Worm (Caenorhabditis elegans) whole organism, L4 larva: Measurements from ENCODE around the gene K03A11.4.

Source experiments
- F49E8.2 ChIP-seq: sonication (generic microtip); optimal IDR thresholded peaks from 2 replicates; lab custom pipeline; 2016; ENCODE audit warnings: missing compliant biosample characterization, mild to moderate bottlenecking, missing genetic modification characterization, borderline replicate concordance
- Y105C5A.15 ChIP-seq: fragments of 200-800 bp; sonication (Bioruptor generic); IDR thresholded peaks from 2 replicates; pipeline ENCODE4 v1.3.6; 2022; ENCODE audit warnings: missing genetic modification characterization, missing compliant biosample characterization
- Y5F2A.4 ChIP-seq: fragments of 200-800 bp; sonication (Bioruptor generic); optimal IDR thresholded peaks from 2 replicates; lab custom pipeline; 2018; ENCODE audit warnings: mild to moderate bottlenecking, missing genetic modification characterization, missing compliant biosample characterization
- aha-1 ChIP-seq: fragments of 150-350 bp; peaks from one replicate; lab custom pipeline; 2014; ENCODE audit warnings: missing biosample characterization, missing genetic modification characterization
- aly-2 ChIP-seq: sonication (generic microtip); optimal IDR thresholded peaks from 2 replicates; lab custom pipeline; 2018; ENCODE audit warnings: missing biosample characterization, missing genetic modification characterization
- ama-1 ChIP-seq: fragments of 150-350 bp; optimal IDR thresholded peaks from 2 replicates; lab custom pipeline; 2014; ENCODE audit warnings: inconsistent platforms, mixed read lengths
- arid-1 ChIP-seq: fragments of 200-800 bp; sonication (Bioruptor generic); conservative IDR thresholded peaks from 2 replicates; pipeline ENCODE4 v1.3.6; 2022; ENCODE audit warnings: missing genetic modification reagents, missing genetic modification characterization, missing compliant biosample characterization
- ceh-20 ChIP-seq: fragments of 200-800 bp; sonication (Bioruptor generic); IDR thresholded peaks from 2 replicates; pipeline ENCODE4 v1.3.6; 2022; ENCODE audit warnings: missing genetic modification reagents, missing genetic modification characterization, missing compliant biosample characterization
- ceh-44 ChIP-seq: fragments of 200-800 bp; sonication (Bioruptor generic); IDR thresholded peaks from 2 replicates; pipeline ENCODE4 v1.3.6; 2022; ENCODE audit warnings: missing genetic modification reagents, missing genetic modification characterization, missing compliant biosample characterization
- ceh-82 ChIP-seq: sonication (generic microtip); optimal IDR thresholded peaks from 2 replicates; lab custom pipeline; 2017; ENCODE audit warnings: missing biosample characterization, missing genetic modification characterization
- daf-12 ChIP-seq: fragments of 150-350 bp; optimal IDR thresholded peaks from 2 replicates; lab custom pipeline; 2014; ENCODE audit warnings: missing biosample characterization, missing genetic modification reagents, missing genetic modification characterization
- daf-16 ChIP-seq, 3 experiments: sonication (generic microtip); optimal IDR thresholded peaks; 2 replicates each; lab custom pipeline; 2016 to 2017; ENCODE audit warnings: missing genetic modification characterization in 3 of 3, missing genetic modification reagents in 3 of 3, mild to moderate bottlenecking in 2 of 3, missing compliant biosample characterization in 2 of 3, missing biosample characterization in 1 of 3, moderate library complexity in 1 of 3
- daf-19 ChIP-seq: fragments of 200-800 bp; sonication (Bioruptor generic); conservative IDR thresholded peaks from 2 replicates; pipeline ENCODE4 v1.3.6; 2022; ENCODE audit warnings: missing genetic modification characterization, missing compliant biosample characterization
- daf-8 ChIP-seq: fragments of 200-800 bp; sonication (Bioruptor generic); IDR thresholded peaks from 2 replicates; pipeline ENCODE4 v1.3.6; 2022; ENCODE audit warnings: missing genetic modification characterization, missing compliant biosample characterization
- dmd-6 ChIP-seq: fragments of 200-800 bp; sonication (Bioruptor generic); IDR thresholded peaks from 2 replicates; pipeline ENCODE4 v1.3.6; 2022; ENCODE audit warnings: missing genetic modification reagents, missing genetic modification characterization, missing compliant biosample characterization
- dmd-9 ChIP-seq: fragments of 200-800 bp; sonication (Bioruptor generic); IDR thresholded peaks from 2 replicates; pipeline ENCODE4 v1.3.6; 2022; ENCODE audit warnings: missing genetic modification reagents, missing genetic modification characterization, missing compliant biosample characterization
- dve-1 ChIP-seq: sonication (generic microtip); optimal IDR thresholded peaks from 2 replicates; lab custom pipeline; 2017; ENCODE audit warnings: antibody characterized with exemption, mild to moderate bottlenecking, missing genetic modification characterization, missing compliant biosample characterization; ENCODE audit not compliant: insufficient read depth
- egl-27 ChIP-seq: sonication (generic microtip); optimal IDR thresholded peaks from 3 replicates; lab custom pipeline; 2017; ENCODE audit warnings: missing biosample characterization, missing genetic modification reagents, missing genetic modification characterization
- gei-8 ChIP-seq: fragments of 200-800 bp; sonication (Bioruptor generic); optimal IDR thresholded peaks from 2 replicates; lab custom pipeline; 2018; ENCODE audit warnings: mild to moderate bottlenecking, missing genetic modification characterization, missing compliant biosample characterization
- hlh-11 ChIP-seq: fragments of 200-800 bp; sonication (Bioruptor generic); optimal IDR thresholded peaks from 2 replicates; lab custom pipeline; 2018; ENCODE audit warnings: mild to moderate bottlenecking, missing genetic modification characterization, missing compliant biosample characterization
- lsy-2 ChIP-seq, 2 experiments: fragments of 150-350 bp in 1 of 2; sonication (generic microtip) in 1 of 2; optimal IDR thresholded peaks; 2 replicates each; lab custom pipeline; 2014 to 2017; ENCODE audit warnings: missing biosample characterization in 2 of 2, missing genetic modification characterization in 2 of 2
- madf-9 ChIP-seq: fragments of 200-800 bp; sonication (Bioruptor generic); conservative IDR thresholded peaks from 2 replicates; pipeline ENCODE4 v1.3.6; 2022; ENCODE audit warnings: missing genetic modification reagents, missing genetic modification characterization, missing compliant biosample characterization
- mdt-29 ChIP-seq: fragments of 200-800 bp; sonication (Bioruptor generic); IDR thresholded peaks from 2 replicates; pipeline ENCODE4 v1.3.6; 2022; ENCODE audit warnings: missing genetic modification reagents, missing genetic modification characterization, missing compliant biosample characterization
- mes-2 ChIP-seq: sonication (generic microtip); optimal IDR thresholded peaks from 2 replicates; lab custom pipeline; 2016; ENCODE audit warnings: missing genotype, mild to moderate bottlenecking, missing genetic modification characterization, missing compliant biosample characterization; ENCODE audit not compliant: poor library complexity, severe bottlenecking
- mxl-2 ChIP-seq: fragments of 200-800 bp; sonication (Bioruptor generic); conservative IDR thresholded peaks from 2 replicates; pipeline ENCODE4 v1.3.6; 2022; ENCODE audit warnings: missing genetic modification reagents, missing genetic modification characterization, missing compliant biosample characterization
- mxl-3 ChIP-seq: fragments of 200-800 bp; sonication (Bioruptor generic); optimal IDR thresholded peaks from 2 replicates; lab custom pipeline; 2018; ENCODE audit warnings: mild to moderate bottlenecking, missing genetic modification characterization, missing compliant biosample characterization
- nhr-10 ChIP-seq: fragments of 150-350 bp; optimal IDR thresholded peaks from 2 replicates; lab custom pipeline; 2014; ENCODE audit warnings: missing biosample characterization, missing genetic modification characterization
- nhr-102 ChIP-seq: sonication (generic microtip); optimal IDR thresholded peaks from 2 replicates; lab custom pipeline; 2016; ENCODE audit warnings: mild to moderate bottlenecking, missing genetic modification characterization, moderate library complexity, missing compliant biosample characterization
- nhr-11 ChIP-seq: fragments of 150-350 bp; optimal IDR thresholded peaks from 2 replicates; lab custom pipeline; 2014; ENCODE audit warnings: missing biosample characterization, missing genetic modification characterization
- nhr-25 ChIP-seq: sonication (generic microtip); optimal IDR thresholded peaks from 2 replicates; lab custom pipeline; 2017; ENCODE audit warnings: missing genetic modification characterization, mild to moderate bottlenecking, missing compliant biosample characterization, antibody characterized with exemption, moderate library complexity, borderline replicate concordance; ENCODE audit not compliant: insufficient read depth
- nhr-28 ChIP-seq: fragments of 150-350 bp; optimal IDR thresholded peaks from 2 replicates; lab custom pipeline; 2014; ENCODE audit warnings: missing biosample characterization, missing genetic modification characterization
- nhr-42 ChIP-seq: fragments of 200-800 bp; sonication (Bioruptor generic); IDR thresholded peaks from 2 replicates; pipeline ENCODE4 v1.3.6; 2022; ENCODE audit warnings: missing genetic modification characterization, missing compliant biosample characterization
- nhr-48 ChIP-seq: sonication (generic microtip); optimal IDR thresholded peaks from 2 replicates; lab custom pipeline; 2016; ENCODE audit warnings: mild to moderate bottlenecking, missing genetic modification characterization, missing compliant biosample characterization
- nhr-76 ChIP-seq: fragments of 150-350 bp; optimal IDR thresholded peaks from 2 replicates; lab custom pipeline; 2014; ENCODE audit warnings: missing biosample characterization, missing genetic modification characterization
- nhr-77 ChIP-seq: fragments of 150-350 bp; optimal IDR thresholded peaks from 2 replicates; lab custom pipeline; 2014; ENCODE audit warnings: missing biosample characterization, missing genetic modification characterization
- php-3 ChIP-seq: fragments of 200-800 bp; sonication (Bioruptor generic); IDR thresholded peaks from 2 replicates; pipeline ENCODE4 v1.3.6; 2022; ENCODE audit warnings: missing genetic modification reagents, missing genetic modification characterization, missing compliant biosample characterization
- pqm-1 ChIP-seq: sonication (generic microtip); optimal IDR thresholded peaks from 2 replicates; lab custom pipeline; 2017; ENCODE audit warnings: missing biosample characterization, missing genetic modification characterization
- rbr-2 ChIP-seq: sonication (generic microtip); optimal IDR thresholded peaks from 2 replicates; lab custom pipeline; 2016; ENCODE audit warnings: missing genotype, missing genetic modification characterization, missing compliant biosample characterization
- saeg-2 ChIP-seq: fragments of 200-800 bp; sonication (Bioruptor generic); IDR thresholded peaks from 2 replicates; pipeline ENCODE4 v1.3.6; 2022; ENCODE audit warnings: missing genetic modification reagents, missing genetic modification characterization, missing compliant biosample characterization
- snpc-1.2 ChIP-seq: fragments of 200-800 bp; sonication (Bioruptor generic); IDR thresholded peaks from 2 replicates; pipeline ENCODE4 v1.3.6; 2022; ENCODE audit warnings: missing genetic modification reagents, missing genetic modification characterization, missing compliant biosample characterization
- snpc-4 ChIP-seq: fragments of 150-350 bp; optimal IDR thresholded peaks from 2 replicates; lab custom pipeline; 2014; ENCODE audit warnings: missing biosample characterization, missing genetic modification characterization
- spr-3 ChIP-seq: fragments of 200-800 bp; sonication (Bioruptor generic); optimal IDR thresholded peaks from 2 replicates; lab custom pipeline; 2018; ENCODE audit warnings: mild to moderate bottlenecking, missing genetic modification characterization, missing compliant biosample characterization
- tag-97 ChIP-seq: fragments of 200-800 bp; sonication (Bioruptor generic); IDR thresholded peaks from 2 replicates; pipeline ENCODE4 v1.3.6; 2022; ENCODE audit warnings: missing genetic modification characterization, missing compliant biosample characterization
- tra-1 ChIP-seq: fragments of 200-800 bp; sonication (Bioruptor generic); IDR thresholded peaks from 2 replicates; pipeline ENCODE4 v1.3.6; 2022; ENCODE audit warnings: missing genetic modification reagents, missing genetic modification characterization, missing compliant biosample characterization
- unc-39 ChIP-seq: sonication (generic microtip); optimal IDR thresholded peaks from 2 replicates; lab custom pipeline; 2017; ENCODE audit warnings: missing biosample characterization, missing genetic modification characterization
- unc-62 ChIP-seq, 3 experiments: fragments of 150-350 bp in 1 of 3; sonication (generic microtip); optimal IDR thresholded peaks in 2 of 3; peaks in 1 of 3; 1 replicate in 1 of 3; 2 replicates in 2 of 3; lab custom pipeline; 2014 to 2017; ENCODE audit warnings: missing biosample characterization in 3 of 3, missing genetic modification characterization in 3 of 3, missing genetic modification reagents in 3 of 3, missing genotype in 1 of 3
- zip-11 ChIP-seq: fragments of 200-800 bp; sonication (Bioruptor generic); IDR thresholded peaks from 2 replicates; pipeline ENCODE4 v1.3.6; 2022; ENCODE audit warnings: missing genetic modification characterization, missing compliant biosample characterization

Gene K03A11.4

ce11 chrX:13104966-13105365 lies 27.0 kb downstream of the K03A11.4 start, which contains the start of gene F17H10.1 (continued):
- 0 out of 2 replicates have a peak, but pooled peaks have one; percentile 52 for TF ChIP-seq Y105C5A.15
- peak; percentile 84 for TF ChIP-seq nhr-11
- peak; percentile 98 for TF ChIP-seq aha-1 (tag; lab: Kevin White, UChicago)
- TF ChIP-seq snpc-4 (tag; lab: Kevin White, UChicago) = no peak
- TF ChIP-seq madf-9 (GFP tag; lab: Robert Waterston, UW) = peak; percentile 65; the same call in 1 of the 2 replicates
- peak; percentile 85 for TF ChIP-seq dmd-9
- peak; percentile 97 for TF ChIP-seq nhr-28
- peak; percentile 92 for TF ChIP-seq nhr-48
- TF ChIP-seq nhr-77 = peak; percentile 84
- TF ChIP-seq nhr-25 (tag; lab: Kevin White, UChicago) = peak; percentile 52
- TF ChIP-seq snpc-1.2 = no peak
- TF ChIP-seq php-3 (GFP tag; lab: Robert Waterston, UW) = peak; percentile 82
- TF ChIP-seq rbr-2 = peak; percentile 52
- TF ChIP-seq hlh-11 (tag; lab: Kevin White, UChicago) = peak; percentile 97
- peak; percentile 93 for TF ChIP-seq tra-1 (GFP tag; lab: Robert Waterston, UW)

- TF ChIP-seq ceh-82 (tag; lab: Kevin White, UChicago) = no peak
- peak; percentile 43 for TF ChIP-seq nhr-10 (tag; lab: Kevin White, UChicago)
- TF ChIP-seq tag-97 (GFP tag; lab: Robert Waterston, UW) = no peak
- no peak for TF ChIP-seq Y5F2A.4 (GFP tag; lab: Kevin White, UChicago)
- TF ChIP-seq unc-62 (GFP tag; optimal IDR thresholded peaks at IDR 0.05 in 1 of 2; lab: Kevin White, UChicago) = peak in 1 of 2 experiments; percentile 57
- no peak for TF ChIP-seq unc-62 (tag; optimal IDR thresholded peaks at IDR 0.05; lab: Kevin White, UChicago)
- TF ChIP-seq mes-2 (tag; lab: Kevin White, UChicago) = peak; percentile 1
- peak in 1 of 2 experiments; percentile 23 for TF ChIP-seq lsy-2 (tag; optimal IDR thresholded peaks at IDR 0.05; lab: Kevin White, UChicago)
- peak; percentile 34 for TF ChIP-seq dmd-6 (GFP tag; lab: Robert Waterston, UW)
- peak; percentile 68 for TF ChIP-seq pqm-1 (tag; lab: Kevin White, UChicago)
- no peak for TF ChIP-seq egl-27
- no peak for TF ChIP-seq F49E8.2 (tag; lab: Kevin White, UChicago)
- TF ChIP-seq unc-39 (tag; lab: Kevin White, UChicago) = no peak
- TF ChIP-seq gei-8 (GFP tag; lab: Kevin White, UChicago) = no peak
- TF ChIP-seq nhr-11 = peak; percentile 49
- no peak for TF ChIP-seq ceh-44 (GFP tag; lab: Robert Waterston, UW)
- no peak for TF ChIP-seq saeg-2
- no peak for TF ChIP-seq spr-3 (GFP tag; lab: Kevin White, UChicago)
- TF ChIP-seq rbr-2 = no peak
- no peak for TF ChIP-seq zip-11 (GFP tag; lab: Robert Waterston, UW)
- TF ChIP-seq php-3 (GFP tag; lab: Robert Waterston, UW) = peak; percentile 25; the same call in 1 of the 2 replicates
- TF ChIP-seq nhr-76 (tag; lab: Kevin White, UChicago) = no peak
- peak; percentile 11 for TF ChIP-seq nhr-48
- TF ChIP-seq daf-19 = no peak
- no peak for TF ChIP-seq mxl-2 (GFP tag; lab: Robert Waterston, UW)
- TF ChIP-seq nhr-102 (tag; lab: Kevin White, UChicago) = peak; percentile 3
- TF ChIP-seq daf-8 (GFP tag; lab: Robert Waterston, UW) = no peak
- no peak for TF ChIP-seq mxl-3 (GFP tag; lab: Kevin White, UChicago)
- 0 out of 2 replicates have a peak, but pooled peaks have one; percentile 45 for TF ChIP-seq ceh-20 (GFP tag; lab: Robert Waterston, UW)
- no peak for TF ChIP-seq nhr-42 (GFP tag; lab: Robert Waterston, UW)
- peak; percentile 70 for TF ChIP-seq hlh-11 (tag; lab: Kevin White, UChicago)
- TF ChIP-seq ama-1 = no peak
- no peak for TF ChIP-seq arid-1 (GFP tag; lab: Robert Waterston, UW)
- no peak for TF ChIP-seq snpc-1.2
- peak in 1 of 2 experiments; percentile 90 for TF ChIP-seq daf-16 (GFP tag; optimal IDR thresholded peaks at IDR 0.05; lab: Kevin White, UChicago)
- peak; percentile 49 for TF ChIP-seq daf-16 (tag; optimal IDR thresholded peaks at IDR 0.05; lab: Kevin White, UChicago)
- TF ChIP-seq mdt-29 = 0 out of 2 replicates have a peak, but pooled peaks have one; percentile 43
- no peak for TF ChIP-seq daf-12 (tag; lab: Kevin White, UChicago)
- peak; percentile 37 for TF ChIP-seq dve-1 (tag; lab: Kevin White, UChicago)
- TF ChIP-seq aly-2 = no peak
Measured at ce11 chrX:13106177-13106761, 28.3 kb downstream of the K03A11.4 start.
